Fruit fly (Drosophila melanogaster): ENCODE data around the gene CG33630.

CG33630 gene

DNA sequence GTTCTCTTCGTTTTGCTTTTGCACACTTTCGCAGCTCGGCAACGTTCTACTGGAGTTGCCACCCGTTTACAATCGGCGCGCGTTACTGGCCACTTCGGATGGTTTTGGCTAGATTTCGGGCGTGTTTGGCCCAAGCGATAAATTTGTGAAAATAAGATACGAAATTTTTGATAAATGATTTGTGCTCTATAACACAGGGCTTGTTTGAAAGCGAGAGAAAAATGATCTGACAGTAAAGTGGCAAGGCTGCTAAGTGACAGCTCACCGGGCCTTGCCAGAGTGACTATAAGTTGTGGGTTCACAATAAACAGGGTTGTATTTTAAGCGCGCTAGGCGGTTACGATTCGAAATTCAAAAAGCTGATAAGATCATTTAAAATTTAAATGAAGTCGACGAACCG lies 47.5 kb downstream of the CG33630 start, which contains the start of gene Fmr1 (continued):
- TF ChIP-seq dm (GFP tag; optimal IDR thresholded peaks at IDR 0.05) (peak; percentile 61), CG17359 (tag; optimal IDR thresholded peaks at IDR 0.05) (no peak), Opbp (GFP tag; IDR thresholded peaks at IDR 0.05; ENCODE audit: partially characterized antibody) (peak; percentile 15; the same call in 1 of the 3 replicates), CG1832 (GFP tag; optimal IDR thresholded peaks at IDR 0.05) (no peak), ERR (GFP tag; optimal IDR thresholded peaks at IDR 0.05) (peak; percentile 21), Fer1 (GFP tag; optimal IDR thresholded peaks at IDR 0.05) (peak; percentile 56), nau (GFP tag; optimal IDR thresholded peaks at IDR 0.05) (no peak), CG9932 (GFP tag; IDR thresholded peaks at IDR 0.05) (peak; percentile 79), CG11504 (tag; optimal IDR thresholded peaks at IDR 0.05) (peak; percentile 64), Jarid2 (GFP tag; optimal IDR thresholded peaks at IDR 0.05) (no peak), CG15601 (tag; optimal IDR thresholded peaks at IDR 0.05) (peak; percentile 59), Hey (tag; optimal IDR thresholded peaks at IDR 0.05) (no peak), Meics (GFP tag; optimal IDR thresholded peaks at IDR 0.05) (peak; percentile 25), stc (GFP tag; IDR thresholded peaks at IDR 0.05) (no peak), NC2β (GFP tag; optimal IDR thresholded peaks at IDR 0.05) (peak; percentile 65), CG6683 (GFP tag; optimal IDR thresholded peaks at IDR 0.05) (no peak), CG10209 (GFP tag; optimal IDR thresholded peaks at IDR 0.05) (peak; percentile 28), ind (GFP tag; optimal IDR thresholded peaks at IDR 0.05) (peak; percentile 64), slou (GFP tag; optimal IDR thresholded peaks at IDR 0.05) (no peak), Gsc (GFP tag; IDR thresholded peaks at IDR 0.05) (no peak), CG10959 (GFP tag; IDR thresholded peaks at IDR 0.05) (no peak), peb (GFP tag; IDR thresholded peaks at IDR 0.05) (no peak), Dad (GFP tag; optimal IDR thresholded peaks at IDR 0.05) (peak; percentile 73), jing (GFP tag; optimal IDR thresholded peaks at IDR 0.05) (no peak), Bdp1 (GFP tag; optimal IDR thresholded peaks at IDR 0.05) (peak; percentile 68), CG17361 (GFP tag; IDR thresholded peaks at IDR 0.05) (peak; percentile 61), cas (GFP tag; IDR thresholded peaks at IDR 0.05) (no peak), gce (GFP tag; IDR thresholded peaks at IDR 0.05) (no peak), CG33213 (GFP tag; optimal IDR thresholded peaks at IDR 0.05) (peak; percentile 67), dmrt99B (tag; optimal IDR thresholded peaks at IDR 0.05) (no peak), Rx (GFP tag; IDR thresholded peaks at IDR 0.05) (no peak), CG2678 (tag; optimal IDR thresholded peaks at IDR 0.05) (peak; percentile 32), Atf6 (GFP tag; IDR thresholded peaks at IDR 0.05) (peak; percentile 40; the same call in 1 of the 2 replicates), CG12155 (GFP tag; optimal IDR thresholded peaks at IDR 0.05) (peak; percentile 46), Pdp1 (GFP tag; optimal IDR thresholded peaks at IDR 0.05) (peak; percentile 44 to 55), CG10543 (GFP tag; optimal IDR thresholded peaks at IDR 0.05) (peak; percentile 44), gfzf (GFP tag; optimal IDR thresholded peaks at IDR 0.05) (peak; percentile 40), usp (GFP tag; optimal IDR thresholded peaks at IDR 0.05) (no peak), E2f1 (GFP tag; IDR thresholded peaks at IDR 0.05) (0 out of 2 replicates have a peak, but pooled peaks have one; percentile 32), Dref (GFP tag; IDR thresholded peaks at IDR 0.05) (peak; percentile 42; the same call in 1 of the 2 replicates), HLH3B (GFP tag; IDR thresholded peaks at IDR 0.05) (no peak), cg (GFP tag; optimal IDR thresholded peaks at IDR 0.05) (no peak), Ssrp (tag; optimal IDR thresholded peaks at IDR 0.05) (no peak), maf-S (GFP tag; optimal IDR thresholded peaks at IDR 0.05) (peak; percentile 52), Hsf (GFP tag; optimal IDR thresholded peaks at IDR 0.05) (peak; percentile 52), inv (GFP tag; IDR thresholded peaks at IDR 0.05; ENCODE audit: partially characterized antibody) (no peak; the same call in 1 of the 2 replicates), Bteb2 (GFP tag; optimal IDR thresholded peaks at IDR 0.05) (peak; percentile 54), HLH54F (GFP tag; optimal IDR thresholded peaks at IDR 0.05) (peak; percentile 63)

All from whole organism, embryonic.